Fruit fly (Drosophila melanogaster): ENCODE data around the gene CG34328.

CG34328 gene

dm6 chrX:18366033-18366850 is 33.6 kb downstream of the CG34328 start, which contains the start of gene CrebB (continued):
- TF ChIP-seq Eip74EF (GFP tag; optimal IDR thresholded peaks at IDR 0.05) (no peak), dimm (GFP tag; IDR thresholded peaks at IDR 0.05) (no peak), ac (GFP tag; optimal IDR thresholded peaks at IDR 0.05) (no peak), CG17361 (GFP tag; IDR thresholded peaks at IDR 0.05) (no peak), zfh2 (GFP tag; optimal IDR thresholded peaks at IDR 0.05) (peak; percentile 9), repo (GFP tag; optimal IDR thresholded peaks at IDR 0.05) (no peak), CG17359 (tag; optimal IDR thresholded peaks at IDR 0.05) (peak; percentile 25), CG17612 (GFP tag; IDR thresholded peaks at IDR 0.05) (no peak), CG31441 (GFP tag; IDR thresholded peaks at IDR 0.05) (no peak), CG15479 (GFP tag; optimal IDR thresholded peaks at IDR 0.05) (no peak), fd3F (GFP tag; optimal IDR thresholded peaks at IDR 0.05) (no peak), Dip2 (GFP tag; IDR thresholded peaks at IDR 0.05) (no peak), CG3995 (GFP tag; optimal IDR thresholded peaks at IDR 0.05) (no peak), NC2α (GFP tag; optimal IDR thresholded peaks at IDR 0.05) (no peak), Atf6 (GFP tag; IDR thresholded peaks at IDR 0.05) (no peak), CG7372 (GFP tag; IDR thresholded peaks at IDR 0.05) (peak; percentile 41; the same call in 1 of the 2 replicates), CG3163 (GFP tag; optimal IDR thresholded peaks at IDR 0.05) (no peak), wdn (GFP tag; IDR thresholded peaks at IDR 0.05) (0 out of 2 replicates have a peak, but pooled peaks have one; percentile 5), ewg (GFP tag; optimal IDR thresholded peaks at IDR 0.05) (peak; percentile 32), CG17568 (GFP tag; optimal IDR thresholded peaks at IDR 0.05) (peak; percentile 0), CG32767 (GFP tag; IDR thresholded peaks at IDR 0.05) (no peak), CG8290 (GFP tag; optimal IDR thresholded peaks at IDR 0.05) (peak; percentile 39), CG8290 (tag; optimal IDR thresholded peaks at IDR 0.05) (peak; percentile 64 to 80), CG15601 (tag; optimal IDR thresholded peaks at IDR 0.05) (no peak), CG11560 (tag; IDR thresholded peaks at IDR 0.05) (no peak), HLH4C (GFP tag; IDR thresholded peaks at IDR 0.05; ENCODE audit: partially characterized antibody) (0 out of 3 replicates have a peak, but pooled peaks have one; percentile 40), CG34422 (GFP tag; IDR thresholded peaks at IDR 0.05) (peak; percentile 65; the same call in 2 of the 3 replicates), Blimp-1 (GFP tag; optimal IDR thresholded peaks at IDR 0.05) (no peak), fd96Cb (tag; optimal IDR thresholded peaks at IDR 0.05) (no peak), Trl (optimal IDR thresholded peaks at IDR 0.05) (peak; percentile 51 to 80), Trl (GFP tag; optimal IDR thresholded peaks at IDR 0.05) (peak; percentile 7), pfk (GFP tag; optimal IDR thresholded peaks at IDR 0.05) (no peak), Dll (GFP tag; IDR thresholded peaks at IDR 0.05; ENCODE audit: partially characterized antibody) (no peak), Lhr (GFP tag; optimal IDR thresholded peaks at IDR 0.05) (no peak), CG43689 (GFP tag; IDR thresholded peaks at IDR 0.05) (no peak), yki (optimal IDR thresholded peaks at IDR 0.05) (no peak), Antp (GFP tag; optimal IDR thresholded peaks at IDR 0.05) (peak; percentile 36), CG30020 (tag; optimal IDR thresholded peaks at IDR 0.05) (no peak), Stat92E (GFP tag; optimal IDR thresholded peaks at IDR 0.05) (no peak), tio (GFP tag; optimal IDR thresholded peaks at IDR 0.05) (no peak), Max (GFP tag; optimal IDR thresholded peaks at IDR 0.05) (no peak), Jarid2 (GFP tag; optimal IDR thresholded peaks at IDR 0.05) (no peak), Dp (GFP tag; optimal IDR thresholded peaks at IDR 0.05) (peak; percentile 18), pho (GFP tag; optimal IDR thresholded peaks at IDR 0.05) (no peak), dati (GFP tag; IDR thresholded peaks at IDR 0.05) (no peak), CG3065 (GFP tag; optimal IDR thresholded peaks at IDR 0.05) (no peak), Sry-β (GFP tag; optimal IDR thresholded peaks at IDR 0.05) (no peak), Doc2 (GFP tag; IDR thresholded peaks at IDR 0.05) (no peak), HmgZ (tag; optimal IDR thresholded peaks at IDR 0.05) (peak; percentile 77), Poxn (GFP tag; IDR thresholded peaks at IDR 0.05) (no peak)

Data from whole organism, embryonic.